Fruit fly (Drosophila melanogaster): Measurements from ENCODE around the gene sky.

- TF ChIP-seq CG8478 (optimal IDR thresholded peaks at IDR 0.05) (no peak), CTCF (optimal IDR thresholded peaks at IDR 0.05) (no peak)
These were observed 60.1 kb downstream of the sky start, which contains the start of gene bero for dm6 chr2L:20858371-20859340.

Data from S2 (cell line).